Worm (Caenorhabditis elegans) whole organism, young adult: ENCODE data around the gene polq-1.

Experiments used
- ceh-58 ChIP-seq: fragments of 200-800 bp; sonication (Bioruptor generic); IDR thresholded peaks from 2 replicates; pipeline ENCODE4 v1.3.6; 2022; ENCODE audit warnings: missing genetic modification characterization, missing compliant biosample characterization
- madf-10 ChIP-seq: sonication (generic microtip); optimal IDR thresholded peaks from 2 replicates; lab custom pipeline; 2016; ENCODE audit warnings: mild to moderate bottlenecking, missing genetic modification characterization, missing compliant biosample characterization
- mcd-1 ChIP-seq: fragments of 200-800 bp; sonication (Bioruptor generic); IDR thresholded peaks from 2 replicates; pipeline ENCODE4 v1.3.6; 2022; ENCODE audit warnings: missing genetic modification reagents, missing genetic modification characterization, missing compliant biosample characterization
- sdz-38 ChIP-seq: sonication (generic microtip); optimal IDR thresholded peaks from 2 replicates; lab custom pipeline; 2016; ENCODE audit warnings: missing genotype, missing genetic modification characterization, missing compliant biosample characterization
- ztf-28 ChIP-seq: fragments of 200-800 bp; sonication (Bioruptor generic); IDR thresholded peaks from 2 replicates; pipeline ENCODE4 v1.3.6; 2022; ENCODE audit warnings: missing genetic modification reagents, missing genetic modification characterization, missing compliant biosample characterization

ce11 chrIII:5815932-5816331, 13.0 kb upstream of the polq-1 start, which contains the start of gene sma-4:
- TF ChIP-seq sdz-38 (tag; lab: Kevin White, UChicago) (no peak), ztf-28 (no peak), mcd-1 (no peak), ceh-58 (GFP tag; lab: Robert Waterston, UW) (no peak), madf-10 (tag; lab: Kevin White, UChicago) (no peak)
